Worm (Caenorhabditis elegans) whole organism, L4 larva: ENCODE results near the gene acr-2.

Experiments used
- D1046.2 ChIP-seq: fragments of 200-800 bp; sonication (Bioruptor generic); IDR thresholded peaks from 2 replicates; pipeline ENCODE4 v1.3.6; 2022; ENCODE audit warnings: missing genetic modification characterization, missing compliant biosample characterization
- F10B5.3 ChIP-seq: sonication (generic microtip); optimal IDR thresholded peaks from 2 replicates; lab custom pipeline; 2016; ENCODE audit warnings: mild to moderate bottlenecking, missing genetic modification characterization, missing compliant biosample characterization
- F44E2.7 ChIP-seq: fragments of 200-800 bp; sonication (Bioruptor generic); IDR thresholded peaks from 2 replicates; pipeline ENCODE4 v2.1.2; 2022; ENCODE audit warnings: missing genetic modification characterization, missing compliant biosample characterization
- F49E8.2 ChIP-seq: sonication (generic microtip); optimal IDR thresholded peaks from 2 replicates; lab custom pipeline; 2016; ENCODE audit warnings: missing compliant biosample characterization, mild to moderate bottlenecking, missing genetic modification characterization, borderline replicate concordance
- T20F7.1 ChIP-seq: fragments of 200-800 bp; sonication (Bioruptor generic); optimal IDR thresholded peaks from 2 replicates; lab custom pipeline; 2018; ENCODE audit warnings: mild to moderate bottlenecking, missing genetic modification characterization, missing compliant biosample characterization
- T26A8.4 ChIP-seq: fragments of 200-800 bp; sonication (Bioruptor generic); IDR thresholded peaks from 2 replicates; pipeline ENCODE4 v1.3.6; 2022; ENCODE audit warnings: missing genetic modification characterization, missing compliant biosample characterization
- Y105C5A.15 ChIP-seq: fragments of 200-800 bp; sonication (Bioruptor generic); IDR thresholded peaks from 2 replicates; pipeline ENCODE4 v1.3.6; 2022; ENCODE audit warnings: missing genetic modification characterization, missing compliant biosample characterization
- Y48G9A.11 ChIP-seq: fragments of 200-800 bp; sonication (Bioruptor generic); IDR thresholded peaks from 2 replicates; pipeline ENCODE4 v1.3.6; 2022; ENCODE audit warnings: missing genetic modification reagents, missing genetic modification characterization, missing compliant biosample characterization
- Y75B8A.6 ChIP-seq: fragments of 200-800 bp; sonication (Bioruptor generic); IDR thresholded peaks from 2 replicates; pipeline ENCODE4 v1.3.6; 2022; ENCODE audit warnings: missing genetic modification reagents, missing genetic modification characterization, missing compliant biosample characterization
- ZK337.2 ChIP-seq: fragments of 200-800 bp; sonication (Bioruptor generic); IDR thresholded peaks from 2 replicates; pipeline ENCODE4 v1.3.6; 2022; ENCODE audit warnings: missing genetic modification reagents, missing genetic modification characterization, missing compliant biosample characterization
- aly-2 ChIP-seq: sonication (generic microtip); optimal IDR thresholded peaks from 2 replicates; lab custom pipeline; 2018; ENCODE audit warnings: missing biosample characterization, missing genetic modification characterization
- attf-4 ChIP-seq: sonication (generic microtip); optimal IDR thresholded peaks from 3 replicates; lab custom pipeline; 2017; ENCODE audit warnings: missing biosample characterization, missing genetic modification characterization
- ceh-28 ChIP-seq: fragments of 150-350 bp; optimal IDR thresholded peaks from 2 replicates; lab custom pipeline; 2014; ENCODE audit warnings: missing biosample characterization, missing genetic modification reagents, missing genetic modification characterization
- ceh-62 ChIP-seq: sonication (generic microtip); optimal IDR thresholded peaks from 2 replicates; lab custom pipeline; 2017; ENCODE audit warnings: missing biosample characterization, missing genetic modification characterization
- cey-2 ChIP-seq: sonication (generic microtip); optimal IDR thresholded peaks from 3 replicates; lab custom pipeline; 2017; ENCODE audit warnings: missing genetic modification characterization, mild to moderate bottlenecking, missing compliant biosample characterization, antibody characterized with exemption, borderline replicate concordance; ENCODE audit not compliant: insufficient read depth
- ctbp-1 ChIP-seq: fragments of 200-800 bp; sonication (Bioruptor generic); IDR thresholded peaks from 2 replicates; pipeline ENCODE4 v1.3.6; 2022; ENCODE audit warnings: missing genetic modification reagents, missing genetic modification characterization, missing compliant biosample characterization
- daf-12 ChIP-seq: fragments of 150-350 bp; optimal IDR thresholded peaks from 2 replicates; lab custom pipeline; 2014; ENCODE audit warnings: missing biosample characterization, missing genetic modification reagents, missing genetic modification characterization
- daf-16 ChIP-seq, 3 experiments: sonication (generic microtip); optimal IDR thresholded peaks; 2 replicates each; lab custom pipeline; 2016 to 2017; ENCODE audit warnings: missing genetic modification characterization in 3 of 3, missing genetic modification reagents in 3 of 3, mild to moderate bottlenecking in 2 of 3, missing compliant biosample characterization in 2 of 3, missing biosample characterization in 1 of 3, moderate library complexity in 1 of 3
- daf-8 ChIP-seq: fragments of 200-800 bp; sonication (Bioruptor generic); IDR thresholded peaks from 2 replicates; pipeline ENCODE4 v1.3.6; 2022; ENCODE audit warnings: missing genetic modification characterization, missing compliant biosample characterization
- dmd-9 ChIP-seq: fragments of 200-800 bp; sonication (Bioruptor generic); IDR thresholded peaks from 2 replicates; pipeline ENCODE4 v1.3.6; 2022; ENCODE audit warnings: missing genetic modification reagents, missing genetic modification characterization, missing compliant biosample characterization
- dpl-1 ChIP-seq: fragments of 150-350 bp; optimal IDR thresholded peaks from 2 replicates; lab custom pipeline; 2014; ENCODE audit warnings: missing biosample characterization, missing genetic modification reagents, missing genetic modification characterization
- duxl-1 ChIP-seq: sonication (generic microtip); optimal IDR thresholded peaks from 2 replicates; lab custom pipeline; 2016; ENCODE audit warnings: mild to moderate bottlenecking, missing genetic modification characterization, moderate library complexity, missing compliant biosample characterization; ENCODE audit not compliant: poor library complexity
- dve-1 ChIP-seq: sonication (generic microtip); optimal IDR thresholded peaks from 2 replicates; lab custom pipeline; 2017; ENCODE audit warnings: antibody characterized with exemption, mild to moderate bottlenecking, missing genetic modification characterization, missing compliant biosample characterization; ENCODE audit not compliant: insufficient read depth
- egl-43 ChIP-seq: fragments of 200-800 bp; sonication (Bioruptor generic); IDR thresholded peaks from 2 replicates; pipeline ENCODE4 v1.3.6; 2022; ENCODE audit warnings: missing genetic modification reagents, missing genetic modification characterization, missing compliant biosample characterization
- fkh-10 ChIP-seq: fragments of 150-350 bp; optimal IDR thresholded peaks from 2 replicates; lab custom pipeline; 2014; ENCODE audit warnings: missing biosample characterization, missing genetic modification reagents, missing genetic modification characterization
- hlh-11 ChIP-seq: fragments of 200-800 bp; sonication (Bioruptor generic); optimal IDR thresholded peaks from 2 replicates; lab custom pipeline; 2018; ENCODE audit warnings: mild to moderate bottlenecking, missing genetic modification characterization, missing compliant biosample characterization
- hlh-30 ChIP-seq: sonication (generic microtip); optimal IDR thresholded peaks from 2 replicates; lab custom pipeline; 2017; ENCODE audit warnings: antibody characterized with exemption, mild to moderate bottlenecking, missing genetic modification characterization, missing compliant biosample characterization; ENCODE audit not compliant: insufficient read depth
- hmg-1.1 ChIP-seq: fragments of 200-800 bp; sonication (Bioruptor generic); IDR thresholded peaks from 2 replicates; pipeline ENCODE4 v1.3.6; 2022; ENCODE audit warnings: missing genetic modification reagents, missing genetic modification characterization, missing compliant biosample characterization
- lin-15B ChIP-seq: fragments of 150-350 bp; sonication (generic microtip); optimal IDR thresholded peaks from 3 replicates; lab custom pipeline; 2014; ENCODE audit warnings: missing biosample characterization, missing genetic modification characterization
- lin-29 ChIP-seq: fragments of 200-800 bp; sonication (Bioruptor generic); IDR thresholded peaks from 2 replicates; pipeline ENCODE4 v1.3.6; 2022; ENCODE audit warnings: missing genetic modification reagents, missing genetic modification characterization, missing compliant biosample characterization
- madf-5 ChIP-seq, 2 experiments: fragments of 200-800 bp; sonication (Bioruptor generic); IDR thresholded peaks; 2 replicates each; pipeline ENCODE4 v1.3.6; 2022; ENCODE audit warnings: missing compliant biosample characterization in 2 of 2, missing genetic modification characterization in 2 of 2
- mdl-1 ChIP-seq, 2 experiments: fragments of 150-350 bp in 1 of 2; sonication (generic microtip) in 1 of 2; optimal IDR thresholded peaks; 2 replicates each; lab custom pipeline; 2014 to 2017; ENCODE audit warnings: missing biosample characterization in 2 of 2, missing genetic modification characterization in 2 of 2
- mxl-2 ChIP-seq: fragments of 200-800 bp; sonication (Bioruptor generic); conservative IDR thresholded peaks from 2 replicates; pipeline ENCODE4 v1.3.6; 2022; ENCODE audit warnings: missing genetic modification reagents, missing genetic modification characterization, missing compliant biosample characterization
- mxl-3 ChIP-seq: fragments of 200-800 bp; sonication (Bioruptor generic); optimal IDR thresholded peaks from 2 replicates; lab custom pipeline; 2018; ENCODE audit warnings: mild to moderate bottlenecking, missing genetic modification characterization, missing compliant biosample characterization
- nhr-10 ChIP-seq: fragments of 150-350 bp; optimal IDR thresholded peaks from 2 replicates; lab custom pipeline; 2014; ENCODE audit warnings: missing biosample characterization, missing genetic modification characterization
- nhr-11 ChIP-seq: fragments of 150-350 bp; optimal IDR thresholded peaks from 2 replicates; lab custom pipeline; 2014; ENCODE audit warnings: missing biosample characterization, missing genetic modification characterization
- nhr-41 ChIP-seq: fragments of 200-800 bp; sonication (Bioruptor generic); IDR thresholded peaks from 2 replicates; pipeline ENCODE4 v1.3.6; 2022; ENCODE audit warnings: missing genetic modification reagents, missing genetic modification characterization, missing compliant biosample characterization
- nhr-48 ChIP-seq: sonication (generic microtip); optimal IDR thresholded peaks from 2 replicates; lab custom pipeline; 2016; ENCODE audit warnings: mild to moderate bottlenecking, missing genetic modification characterization, missing compliant biosample characterization
- nhr-6 ChIP-seq: fragments of 150-350 bp; optimal IDR thresholded peaks from 2 replicates; lab custom pipeline; 2014; ENCODE audit warnings: missing biosample characterization, missing genetic modification characterization
- php-3 ChIP-seq: fragments of 200-800 bp; sonication (Bioruptor generic); IDR thresholded peaks from 2 replicates; pipeline ENCODE4 v1.3.6; 2022; ENCODE audit warnings: missing genetic modification reagents, missing genetic modification characterization, missing compliant biosample characterization
- rbr-2 ChIP-seq: sonication (generic microtip); optimal IDR thresholded peaks from 2 replicates; lab custom pipeline; 2016; ENCODE audit warnings: missing genotype, missing genetic modification characterization, missing compliant biosample characterization
- saeg-2 ChIP-seq: fragments of 200-800 bp; sonication (Bioruptor generic); IDR thresholded peaks from 2 replicates; pipeline ENCODE4 v1.3.6; 2022; ENCODE audit warnings: missing genetic modification reagents, missing genetic modification characterization, missing compliant biosample characterization
- spr-3 ChIP-seq: fragments of 200-800 bp; sonication (Bioruptor generic); optimal IDR thresholded peaks from 2 replicates; lab custom pipeline; 2018; ENCODE audit warnings: mild to moderate bottlenecking, missing genetic modification characterization, missing compliant biosample characterization
- unc-130 ChIP-seq: sonication (generic microtip); optimal IDR thresholded peaks from 2 replicates; lab custom pipeline; 2016; ENCODE audit warnings: missing genetic modification reagents, missing genetic modification characterization, missing compliant biosample characterization
- unc-62 ChIP-seq, 3 experiments: fragments of 150-350 bp in 1 of 3; sonication (generic microtip); optimal IDR thresholded peaks in 2 of 3; peaks in 1 of 3; 1 replicate in 1 of 3; 2 replicates in 2 of 3; lab custom pipeline; 2014 to 2017; ENCODE audit warnings: missing biosample characterization in 3 of 3, missing genetic modification characterization in 3 of 3, missing genetic modification reagents in 3 of 3, missing genotype in 1 of 3
- zag-1 ChIP-seq: fragments of 150-350 bp; optimal IDR thresholded peaks from 2 replicates; lab custom pipeline; 2014; ENCODE audit warnings: missing biosample characterization, missing genetic modification characterization
- zip-11 ChIP-seq: fragments of 200-800 bp; sonication (Bioruptor generic); IDR thresholded peaks from 2 replicates; pipeline ENCODE4 v1.3.6; 2022; ENCODE audit warnings: missing genetic modification characterization, missing compliant biosample characterization

acr-2 gene

DNA sequence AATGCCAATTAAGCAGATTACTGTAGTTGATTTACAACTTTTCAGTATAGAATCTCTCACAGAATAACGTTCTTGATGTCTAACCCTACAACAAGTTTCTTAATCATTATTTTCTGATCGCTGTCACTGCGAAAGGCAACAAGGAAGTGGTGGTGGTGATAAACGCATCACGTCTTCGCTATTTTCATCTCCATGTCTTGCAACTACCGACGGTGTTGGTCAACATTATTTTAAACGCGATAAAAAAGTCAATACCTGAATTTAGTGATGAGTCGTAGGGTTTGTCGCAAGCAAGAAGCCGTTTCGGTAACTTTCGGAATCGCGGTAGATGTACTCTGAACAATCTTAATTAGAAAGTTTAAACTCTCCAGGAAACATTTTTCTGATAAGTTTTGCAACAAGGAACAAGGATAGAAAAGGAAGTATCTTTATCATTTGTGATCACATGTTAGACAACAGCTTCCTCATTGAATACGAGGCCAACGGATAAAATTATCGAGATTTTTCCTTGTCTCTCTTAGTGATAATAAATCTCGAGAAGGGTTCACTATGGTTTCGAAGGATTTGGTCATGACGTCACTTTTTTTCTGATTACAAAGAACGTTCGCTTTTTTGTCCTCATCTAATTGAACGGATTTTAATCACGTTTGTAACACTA is 38.4 kb upstream of the acr-2 start:
- no peak for TF ChIP-seq fkh-10 (GFP tag; lab: Kevin White, UChicago)
- TF ChIP-seq hlh-30 (tag; lab: Kevin White, UChicago) = peak; percentile 6
- peak; percentile 38 for TF ChIP-seq hlh-11 (tag; lab: Kevin White, UChicago)
- TF ChIP-seq Y48G9A.11 (GFP tag; lab: Robert Waterston, UW) = no peak
- TF ChIP-seq nhr-10 (tag; lab: Kevin White, UChicago) = peak; percentile 37
- no peak for TF ChIP-seq hmg-1.1 (GFP tag; lab: Robert Waterston, UW)
- TF ChIP-seq zip-11 (GFP tag; lab: Robert Waterston, UW) = no peak
- no peak for TF ChIP-seq nhr-41 (GFP tag; lab: Robert Waterston, UW)
- TF ChIP-seq D1046.2 (GFP tag; lab: Robert Waterston, UW) = no peak
- no peak for TF ChIP-seq attf-4
- TF ChIP-seq T26A8.4 = no peak
- no peak for TF ChIP-seq mxl-2 (GFP tag; lab: Robert Waterston, UW)
- TF ChIP-seq lin-15B = no peak
- TF ChIP-seq dve-1 (tag; lab: Kevin White, UChicago) = no peak
- TF ChIP-seq nhr-6 (tag; lab: Kevin White, UChicago) = no peak
- TF ChIP-seq mxl-3 (GFP tag; lab: Kevin White, UChicago) = no peak
- TF ChIP-seq F44E2.7 (GFP tag; lab: Robert Waterston, UW) = no peak
- no peak for TF ChIP-seq spr-3 (GFP tag; lab: Kevin White, UChicago)
- no peak for TF ChIP-seq ZK337.2 (GFP tag; lab: Robert Waterston, UW)
- TF ChIP-seq F10B5.3 = no peak
- TF ChIP-seq unc-130 (GFP tag; lab: Kevin White, UChicago) = no peak
- no peak for TF ChIP-seq T20F7.1 (GFP tag; lab: Kevin White, UChicago)
- TF ChIP-seq rbr-2 (tag; lab: Kevin White, UChicago) = no peak
- TF ChIP-seq zag-1 (tag; lab: Kevin White, UChicago) = no peak
- TF ChIP-seq mdl-1 (tag; optimal IDR thresholded peaks at IDR 0.05; lab: Kevin White, UChicago) = peak in 1 of 2 experiments; percentile 8
- TF ChIP-seq php-3 (GFP tag; lab: Robert Waterston, UW) = no peak
- no peak for TF ChIP-seq dmd-9
- no peak for TF ChIP-seq cey-2 (tag; lab: Kevin White, UChicago)
- no peak for TF ChIP-seq daf-12 (tag; lab: Kevin White, UChicago)
- TF ChIP-seq unc-62 (GFP tag; optimal IDR thresholded peaks at IDR 0.05 in 1 of 2; lab: Kevin White, UChicago) = peak in 1 of 2 experiments; percentile 75
- TF ChIP-seq unc-62 (tag; optimal IDR thresholded peaks at IDR 0.05; lab: Kevin White, UChicago) = no peak
- TF ChIP-seq egl-43 = no peak
- TF ChIP-seq Y75B8A.6 = no peak
- no peak for TF ChIP-seq ceh-28 (tag; lab: Kevin White, UChicago)
- no peak for TF ChIP-seq ctbp-1 (GFP tag; lab: Robert Waterston, UW)
- TF ChIP-seq Y105C5A.15 (GFP tag; lab: Robert Waterston, UW) = no peak
- TF ChIP-seq ceh-62 (tag; lab: Kevin White, UChicago) = no peak
- no peak for TF ChIP-seq daf-16 (GFP tag; optimal IDR thresholded peaks at IDR 0.05; lab: Kevin White, UChicago)
- TF ChIP-seq daf-16 (tag; optimal IDR thresholded peaks at IDR 0.05; lab: Kevin White, UChicago) = peak; percentile 2
- no peak for TF ChIP-seq madf-5 (GFP tag; IDR thresholded peaks at IDR 0.05; lab: Robert Waterston, UW)
- TF ChIP-seq duxl-1 (tag; lab: Kevin White, UChicago) = no peak
- TF ChIP-seq nhr-11 (tag; lab: Kevin White, UChicago) = no peak
- TF ChIP-seq nhr-48 (tag; lab: Kevin White, UChicago) = peak; percentile 29
- TF ChIP-seq F49E8.2 (tag; lab: Kevin White, UChicago) = no peak
- no peak for TF ChIP-seq aly-2 (tag; lab: Kevin White, UChicago)
- TF ChIP-seq lin-29 (GFP tag; lab: Robert Waterston, UW) = no peak
- TF ChIP-seq saeg-2 = no peak
- TF ChIP-seq daf-8 (GFP tag; lab: Robert Waterston, UW) = no peak
- no peak for TF ChIP-seq dpl-1 (GFP tag; lab: Kevin White, UChicago)
